Worm (Caenorhabditis elegans) whole organism, L4 larva: ENCODE data around the gene fbxb-7.

Source experiments
- F37D6.2 ChIP-seq: sonication (generic microtip); optimal IDR thresholded peaks from 2 replicates; lab custom pipeline; 2016; ENCODE audit warnings: mild to moderate bottlenecking, missing genetic modification characterization, missing compliant biosample characterization
- R02D3.7 ChIP-seq: fragments of 150-350 bp; sonication (generic microtip); optimal IDR thresholded peaks from 3 replicates; lab custom pipeline; 2014; ENCODE audit warnings: missing biosample characterization, missing genetic modification characterization
- T26A8.4 ChIP-seq: fragments of 200-800 bp; sonication (Bioruptor generic); IDR thresholded peaks from 2 replicates; pipeline ENCODE4 v1.3.6; 2022; ENCODE audit warnings: missing genetic modification characterization, missing compliant biosample characterization
- Y5F2A.4 ChIP-seq: fragments of 200-800 bp; sonication (Bioruptor generic); optimal IDR thresholded peaks from 2 replicates; lab custom pipeline; 2018; ENCODE audit warnings: mild to moderate bottlenecking, missing genetic modification characterization, missing compliant biosample characterization
- aha-1 ChIP-seq: fragments of 150-350 bp; peaks from one replicate; lab custom pipeline; 2014; ENCODE audit warnings: missing biosample characterization, missing genetic modification characterization
- aly-2 ChIP-seq: sonication (generic microtip); optimal IDR thresholded peaks from 2 replicates; lab custom pipeline; 2018; ENCODE audit warnings: missing biosample characterization, missing genetic modification characterization
- ceh-20 ChIP-seq: fragments of 200-800 bp; sonication (Bioruptor generic); IDR thresholded peaks from 2 replicates; pipeline ENCODE4 v1.3.6; 2022; ENCODE audit warnings: missing genetic modification reagents, missing genetic modification characterization, missing compliant biosample characterization
- cey-2 ChIP-seq: sonication (generic microtip); optimal IDR thresholded peaks from 3 replicates; lab custom pipeline; 2017; ENCODE audit warnings: missing genetic modification characterization, mild to moderate bottlenecking, missing compliant biosample characterization, antibody characterized with exemption, borderline replicate concordance; ENCODE audit not compliant: insufficient read depth
- daf-19 ChIP-seq: fragments of 200-800 bp; sonication (Bioruptor generic); conservative IDR thresholded peaks from 2 replicates; pipeline ENCODE4 v1.3.6; 2022; ENCODE audit warnings: missing genetic modification characterization, missing compliant biosample characterization
- dmd-9 ChIP-seq: fragments of 200-800 bp; sonication (Bioruptor generic); IDR thresholded peaks from 2 replicates; pipeline ENCODE4 v1.3.6; 2022; ENCODE audit warnings: missing genetic modification reagents, missing genetic modification characterization, missing compliant biosample characterization
- duxl-1 ChIP-seq: sonication (generic microtip); optimal IDR thresholded peaks from 2 replicates; lab custom pipeline; 2016; ENCODE audit warnings: mild to moderate bottlenecking, missing genetic modification characterization, moderate library complexity, missing compliant biosample characterization; ENCODE audit not compliant: poor library complexity
- egl-27 ChIP-seq: sonication (generic microtip); optimal IDR thresholded peaks from 3 replicates; lab custom pipeline; 2017; ENCODE audit warnings: missing biosample characterization, missing genetic modification reagents, missing genetic modification characterization
- egl-43 ChIP-seq: fragments of 200-800 bp; sonication (Bioruptor generic); IDR thresholded peaks from 2 replicates; pipeline ENCODE4 v1.3.6; 2022; ENCODE audit warnings: missing genetic modification reagents, missing genetic modification characterization, missing compliant biosample characterization
- fkh-10 ChIP-seq: fragments of 150-350 bp; optimal IDR thresholded peaks from 2 replicates; lab custom pipeline; 2014; ENCODE audit warnings: missing biosample characterization, missing genetic modification reagents, missing genetic modification characterization
- gei-8 ChIP-seq: fragments of 200-800 bp; sonication (Bioruptor generic); optimal IDR thresholded peaks from 2 replicates; lab custom pipeline; 2018; ENCODE audit warnings: mild to moderate bottlenecking, missing genetic modification characterization, missing compliant biosample characterization
- hlh-30 ChIP-seq: sonication (generic microtip); optimal IDR thresholded peaks from 2 replicates; lab custom pipeline; 2017; ENCODE audit warnings: antibody characterized with exemption, mild to moderate bottlenecking, missing genetic modification characterization, missing compliant biosample characterization; ENCODE audit not compliant: insufficient read depth
- lin-1 ChIP-seq: fragments of 200-800 bp; sonication (Bioruptor generic); IDR thresholded peaks from 2 replicates; pipeline ENCODE4 v1.3.6; 2022; ENCODE audit warnings: missing genetic modification reagents, missing genetic modification characterization, missing compliant biosample characterization
- lin-13 ChIP-seq: fragments of 150-350 bp; optimal IDR thresholded peaks from 2 replicates; lab custom pipeline; 2014; ENCODE audit warnings: missing biosample characterization, missing genetic modification reagents, missing genetic modification characterization
- lir-3 ChIP-seq: sonication (generic microtip); optimal IDR thresholded peaks from 2 replicates; lab custom pipeline; 2016; ENCODE audit warnings: mild to moderate bottlenecking, missing genetic modification characterization, missing compliant biosample characterization
- lsy-2 ChIP-seq, 2 experiments: fragments of 150-350 bp in 1 of 2; sonication (generic microtip) in 1 of 2; optimal IDR thresholded peaks; 2 replicates each; lab custom pipeline; 2014 to 2017; ENCODE audit warnings: missing biosample characterization in 2 of 2, missing genetic modification characterization in 2 of 2
- mep-1 ChIP-seq: fragments of 150-350 bp; sonication (generic microtip); optimal IDR thresholded peaks from 3 replicates; lab custom pipeline; 2014; ENCODE audit warnings: missing biosample characterization, missing genetic modification characterization
- mes-2 ChIP-seq: sonication (generic microtip); optimal IDR thresholded peaks from 2 replicates; lab custom pipeline; 2016; ENCODE audit warnings: missing genotype, mild to moderate bottlenecking, missing genetic modification characterization, missing compliant biosample characterization; ENCODE audit not compliant: poor library complexity, severe bottlenecking
- nhr-111 ChIP-seq: fragments of 200-800 bp; sonication (Bioruptor generic); optimal IDR thresholded peaks from 2 replicates; lab custom pipeline; 2018; ENCODE audit warnings: mild to moderate bottlenecking, missing genetic modification characterization, missing compliant biosample characterization
- nhr-237 ChIP-seq: sonication (generic microtip); optimal IDR thresholded peaks from 2 replicates; lab custom pipeline; 2017; ENCODE audit warnings: missing biosample characterization, missing genetic modification characterization
- nhr-25 ChIP-seq: sonication (generic microtip); optimal IDR thresholded peaks from 2 replicates; lab custom pipeline; 2017; ENCODE audit warnings: missing genetic modification characterization, mild to moderate bottlenecking, missing compliant biosample characterization, antibody characterized with exemption, moderate library complexity, borderline replicate concordance; ENCODE audit not compliant: insufficient read depth
- nhr-6 ChIP-seq: fragments of 150-350 bp; optimal IDR thresholded peaks from 2 replicates; lab custom pipeline; 2014; ENCODE audit warnings: missing biosample characterization, missing genetic modification characterization
- nhr-76 ChIP-seq: fragments of 150-350 bp; optimal IDR thresholded peaks from 2 replicates; lab custom pipeline; 2014; ENCODE audit warnings: missing biosample characterization, missing genetic modification characterization
- rbr-2 ChIP-seq: sonication (generic microtip); optimal IDR thresholded peaks from 2 replicates; lab custom pipeline; 2016; ENCODE audit warnings: missing genotype, missing genetic modification characterization, missing compliant biosample characterization
- sdz-12 ChIP-seq: fragments of 200-800 bp; sonication (Bioruptor generic); optimal IDR thresholded peaks from 2 replicates; lab custom pipeline; 2018; ENCODE audit warnings: mild to moderate bottlenecking, missing genetic modification characterization, missing compliant biosample characterization
- set-16 ChIP-seq: fragments of 200-800 bp; sonication (Bioruptor generic); IDR thresholded peaks from 2 replicates; pipeline ENCODE4 v1.3.6; 2022; ENCODE audit warnings: missing genetic modification reagents, missing genetic modification characterization, missing compliant biosample characterization
- snpc-1.2 ChIP-seq: fragments of 200-800 bp; sonication (Bioruptor generic); IDR thresholded peaks from 2 replicates; pipeline ENCODE4 v1.3.6; 2022; ENCODE audit warnings: missing genetic modification reagents, missing genetic modification characterization, missing compliant biosample characterization
- spr-1 ChIP-seq: sonication (generic microtip); optimal IDR thresholded peaks from 2 replicates; lab custom pipeline; 2016; ENCODE audit warnings: mild to moderate bottlenecking, missing genetic modification characterization, missing compliant biosample characterization
- spr-3 ChIP-seq: fragments of 200-800 bp; sonication (Bioruptor generic); optimal IDR thresholded peaks from 2 replicates; lab custom pipeline; 2018; ENCODE audit warnings: mild to moderate bottlenecking, missing genetic modification characterization, missing compliant biosample characterization
- tag-97 ChIP-seq: fragments of 200-800 bp; sonication (Bioruptor generic); IDR thresholded peaks from 2 replicates; pipeline ENCODE4 v1.3.6; 2022; ENCODE audit warnings: missing genetic modification characterization, missing compliant biosample characterization
- zag-1 ChIP-seq: fragments of 150-350 bp; optimal IDR thresholded peaks from 2 replicates; lab custom pipeline; 2014; ENCODE audit warnings: missing biosample characterization, missing genetic modification characterization
- zip-2 ChIP-seq: fragments of 150-350 bp; optimal IDR thresholded peaks from 2 replicates; lab custom pipeline; 2014; ENCODE audit warnings: missing biosample characterization, missing genetic modification characterization
- ztf-11 ChIP-seq: fragments of 150-350 bp; optimal IDR thresholded peaks from 2 replicates; lab custom pipeline; 2014; ENCODE audit warnings: missing biosample characterization, missing genetic modification characterization

Gene fbxb-7

DNA sequence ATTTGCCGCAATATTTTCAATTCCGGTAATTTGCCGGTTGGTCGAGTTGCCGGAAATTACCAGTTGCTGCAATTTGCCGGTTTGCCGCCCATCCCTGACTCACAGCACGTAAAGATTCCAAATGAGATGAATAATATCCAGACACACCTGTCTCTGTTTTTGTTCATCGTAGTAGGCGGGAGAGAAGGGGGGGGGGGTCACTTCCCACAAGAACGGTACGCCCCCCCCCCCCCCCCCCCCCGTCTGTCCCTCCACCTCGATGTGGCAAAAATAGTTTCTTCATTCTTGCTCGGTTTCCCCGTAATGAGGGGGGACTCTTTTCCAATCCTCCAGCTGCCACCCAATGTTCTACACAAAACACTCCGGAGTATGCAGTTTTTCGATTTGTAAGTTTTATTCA lies at the start of gene fbxb-7:
Gene fbxb-7 (plus strand): TSS at position 267 of the 400 bp plus-strand sequence.
- TF ChIP-seq egl-43 (GFP tag; lab: Robert Waterston, UW) (no peak), set-16 (GFP tag; lab: Robert Waterston, UW) (peak; percentile 94), mep-1 (tag; lab: Kevin White, UChicago) (no peak), duxl-1 (tag; lab: Kevin White, UChicago) (no peak)
- TF ChIP-seq, all 104 proteins: peak for 1

- TF ChIP-seq spr-1 (tag; lab: Kevin White, UChicago) (no peak), spr-3 (GFP tag; lab: Kevin White, UChicago) (no peak), nhr-237 (tag; lab: Kevin White, UChicago) (no peak), rbr-2 (no peak), zip-2 (tag; lab: Kevin White, UChicago) (no peak), nhr-6 (no peak), ceh-20 (no peak), lin-13 (no peak), ztf-11 (no peak)
These were observed 49.3 kb upstream of the fbxb-7 start, which contains the start of gene sdz-16 for ce11 chrV:17327867-17328266. Gene sdz-16, minus strand, starts transcription at chrV:17327967.

DNA sequence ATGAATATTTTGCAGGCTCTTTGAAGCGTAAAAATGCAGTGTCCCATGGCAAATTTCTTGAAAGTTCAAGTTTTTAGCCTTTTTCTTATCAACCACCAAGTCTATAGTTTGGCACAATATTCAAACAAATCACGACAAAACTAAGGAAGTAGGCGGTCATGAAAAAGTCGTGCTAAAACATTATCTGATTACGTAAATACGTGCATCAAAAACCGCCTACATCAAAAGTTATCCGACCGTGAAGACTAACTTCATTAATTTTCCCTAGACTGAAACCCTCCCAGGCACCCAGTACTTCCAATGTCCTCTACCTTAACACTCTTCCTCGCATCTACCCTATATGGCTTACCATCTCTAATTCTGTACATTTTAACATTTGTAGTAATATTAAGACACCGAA lies 48.7 kb upstream of the fbxb-7 start, which contains the start of gene srg-44:
Gene srg-44 (plus strand): TSS at position 301 of the 400 bp plus-strand sequence.
- peak; percentile 17 for TF ChIP-seq aha-1
- no peak for TF ChIP-seq lir-3 (tag; lab: Kevin White, UChicago)

DNA sequence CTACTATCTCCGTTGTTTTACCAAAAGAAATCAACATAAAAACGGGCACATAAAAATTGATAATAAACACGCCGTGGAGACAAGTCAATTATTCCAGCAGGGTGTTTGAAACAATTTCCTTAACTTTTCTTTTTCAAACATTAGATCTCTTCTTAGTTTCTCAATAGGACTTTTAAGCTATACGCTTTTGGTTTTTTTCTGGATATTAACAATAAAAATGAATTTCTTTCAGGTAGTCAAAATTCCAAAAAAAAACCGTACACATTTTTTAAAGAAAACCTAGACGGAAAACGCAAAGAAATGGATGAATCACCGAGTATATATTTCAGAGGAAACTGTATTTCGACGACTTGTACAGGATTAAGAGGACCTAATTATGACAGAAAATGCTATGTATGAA lies 45.9 kb upstream of the fbxb-7 start, which contains the start of gene fbxa-185:
Gene fbxa-185 (plus strand): TSS at position 301 of the 400 bp plus-strand sequence.
- no peak for TF ChIP-seq egl-27 (tag; lab: Kevin White, UChicago)
- TF ChIP-seq T26A8.4 (GFP tag; lab: Robert Waterston, UW): no peak
- no peak for TF ChIP-seq lsy-2 (tag; optimal IDR thresholded peaks at IDR 0.05; lab: Kevin White, UChicago)
- TF ChIP-seq nhr-237 (tag; lab: Kevin White, UChicago): no peak
- TF ChIP-seq daf-19 (GFP tag; lab: Robert Waterston, UW): no peak
- no peak for TF ChIP-seq sdz-12 (GFP tag; lab: Kevin White, UChicago)
- TF ChIP-seq zag-1 (tag; lab: Kevin White, UChicago): no peak
- TF ChIP-seq mes-2 (tag; lab: Kevin White, UChicago): no peak
- no peak for TF ChIP-seq lin-1
- no peak for TF ChIP-seq R02D3.7 (tag; lab: Kevin White, UChicago)
- no peak for TF ChIP-seq tag-97 (GFP tag; lab: Robert Waterston, UW)
- TF ChIP-seq dmd-9 (GFP tag; lab: Robert Waterston, UW): no peak
- no peak for TF ChIP-seq spr-1 (tag; lab: Kevin White, UChicago)
- TF ChIP-seq hlh-30: no peak
- TF ChIP-seq aly-2 (tag; lab: Kevin White, UChicago): no peak

DNA sequence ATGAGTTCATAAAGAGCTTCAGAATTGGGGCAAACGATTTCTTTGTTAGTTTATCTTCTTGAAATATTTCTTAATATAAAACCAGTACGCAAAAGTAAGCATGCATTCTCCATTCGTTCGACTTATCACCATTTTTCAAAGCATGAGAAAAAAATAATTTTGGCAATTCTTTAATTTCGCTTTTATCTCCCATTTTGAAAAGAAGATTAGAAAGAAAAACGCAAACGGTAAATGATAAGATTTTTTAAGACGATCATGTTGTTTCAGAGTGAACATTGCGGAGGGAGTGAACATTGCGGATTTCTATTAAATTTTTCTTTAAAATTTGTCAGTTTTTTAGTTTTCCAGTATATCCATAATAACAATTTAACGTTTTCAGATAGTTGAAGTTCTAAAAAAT lies 37.9 kb upstream of the fbxb-7 start:
- TF ChIP-seq mep-1 (tag; lab: Kevin White, UChicago) (no peak), Y5F2A.4 (GFP tag; lab: Kevin White, UChicago) (no peak), nhr-76 (no peak), cey-2 (tag; lab: Kevin White, UChicago) (no peak), fkh-10 (no peak), snpc-1.2 (GFP tag; lab: Robert Waterston, UW) (no peak), spr-1 (tag; lab: Kevin White, UChicago) (no peak), duxl-1 (tag; lab: Kevin White, UChicago) (no peak), F37D6.2 (tag; lab: Kevin White, UChicago) (no peak), hlh-30 (no peak), gei-8 (no peak), egl-27 (tag; lab: Kevin White, UChicago) (no peak), nhr-111 (GFP tag; lab: Kevin White, UChicago) (no peak), nhr-25 (tag; lab: Kevin White, UChicago) (no peak), daf-19 (GFP tag; lab: Robert Waterston, UW) (no peak)
